Fruit fly (Drosophila melanogaster): Measurements from ENCODE around the gene Sms.

DNA sequence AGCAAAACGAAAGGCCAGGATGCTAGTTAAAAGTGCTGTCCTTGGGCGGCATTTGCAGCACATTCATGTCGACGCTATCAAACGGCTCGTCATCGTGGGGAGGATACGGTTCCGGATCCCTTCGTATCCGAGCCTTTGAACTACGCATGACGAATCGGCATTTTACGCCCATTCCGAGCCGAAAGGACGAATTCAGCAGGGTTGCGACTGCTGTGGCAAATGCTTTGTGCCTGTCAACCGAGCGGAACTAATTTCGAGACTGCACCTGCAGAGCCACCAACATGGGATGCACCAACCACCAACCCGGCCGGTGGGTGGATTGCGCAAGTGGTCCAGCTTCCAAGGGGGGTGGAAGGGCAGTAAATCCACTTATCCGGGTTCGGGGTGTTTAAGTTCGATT lies 13.5 kb upstream of the Sms start:
- TF ChIP-seq psq (optimal IDR thresholded peaks at IDR 0.05) (no peak), CG8478 (optimal IDR thresholded peaks at IDR 0.05) (no peak), usp (GFP tag; optimal IDR thresholded peaks at IDR 0.05) (no peak)
